Fruit fly (Drosophila melanogaster) whole organism: Measurements from ENCODE around the gene Nos.

Source experiments
- CG8478 ChIP-seq: fragments of >200 bp; optimal IDR thresholded peaks from 2 replicates; lab custom pipeline; 2018; ENCODE audit warnings: inconsistent platforms
- EcR ChIP-seq, 2 experiments: fragments of >200 bp; optimal IDR thresholded peaks; 2 replicates each; lab custom pipeline; 2017; ENCODE audit warnings: missing biosample characterization in 2 of 2, missing genetic modification characterization in 2 of 2, missing genetic modification reagents in 2 of 2
- pan ChIP-seq: fragments of >200 bp; optimal IDR thresholded peaks from 2 replicates; lab custom pipeline; 2017
- psq ChIP-seq: fragments of >200 bp; optimal IDR thresholded peaks from 2 replicates; lab custom pipeline; 2017

dm6 chr2L:10774041-10774440 is 63.3 kb downstream of the Nos start:
- TF ChIP-seq psq (no peak), pan (lab: Kevin White, UChicago) (no peak), CG8478 (no peak), EcR (GFP tag; optimal IDR thresholded peaks at IDR 0.05; lab: Kevin White, UChicago) (no peak)
